Worm (Caenorhabditis elegans) whole organism, late embryonic: ENCODE data around the gene srm-4.

Experiments
- F13H6.1 ChIP-seq: sonication (generic microtip); optimal IDR thresholded peaks from 2 replicates; lab custom pipeline; 2016; ENCODE audit warnings: missing genetic modification characterization, missing compliant biosample characterization
- ahr-1 ChIP-seq: sonication (generic microtip); optimal IDR thresholded peaks from 2 replicates; lab custom pipeline; 2016; ENCODE audit warnings: missing genetic modification characterization, missing compliant biosample characterization
- ama-1 ChIP-seq: fragments of 150-350 bp; optimal IDR thresholded peaks from 2 replicates; lab custom pipeline; 2014
- dmd-4 ChIP-seq: sonication (generic microtip); optimal IDR thresholded peaks from 2 replicates; lab custom pipeline; 2016; ENCODE audit warnings: borderline replicate concordance, missing genetic modification characterization, missing compliant biosample characterization
- dve-1 ChIP-seq: sonication (generic microtip); optimal IDR thresholded peaks from 2 replicates; lab custom pipeline; 2017; ENCODE audit warnings: antibody characterized with exemption, mild to moderate bottlenecking, missing genetic modification characterization, missing compliant biosample characterization
- ets-4 ChIP-seq: sonication (generic microtip); optimal IDR thresholded peaks from 2 replicates; lab custom pipeline; 2016; ENCODE audit warnings: missing genetic modification characterization, missing compliant biosample characterization
- hlh-30 ChIP-seq: sonication (generic microtip); optimal IDR thresholded peaks from 2 replicates; lab custom pipeline; 2017; ENCODE audit warnings: antibody characterized with exemption, missing genetic modification characterization, missing compliant biosample characterization; ENCODE audit not compliant: insufficient read depth
- pha-2 ChIP-seq: sonication (generic microtip); optimal IDR thresholded peaks from 2 replicates; lab custom pipeline; 2017; ENCODE audit warnings: mild to moderate bottlenecking, missing genetic modification characterization, missing compliant biosample characterization
- pha-4 ChIP-seq: fragments of 150-350 bp; optimal IDR thresholded peaks from 2 replicates; lab custom pipeline; 2018; ENCODE audit warnings: missing biosample characterization, missing genetic modification reagents, missing genetic modification characterization

ce11 chrV:14354258-14354877 lies 21.2 kb downstream of the srm-4 start, which contains the start of gene Y49A3A.3:
- TF ChIP-seq ahr-1 (tag; lab: Kevin White, UChicago) (no peak), ets-4 (no peak), hlh-30 (tag; lab: Kevin White, UChicago) (no peak), dve-1 (no peak), pha-4 (tag; lab: Kevin White, UChicago) (no peak), dmd-4 (no peak), ama-1 (peak; percentile 52), F13H6.1 (tag; lab: Kevin White, UChicago) (no peak), pha-2 (no peak)
